Fruit fly (Drosophila melanogaster): Measurements from ENCODE around the gene Teh4.
A peak's percentile ranks its signal among the peaks of the same experiment; 100 is the strongest.

Gene Teh4

DNA sequence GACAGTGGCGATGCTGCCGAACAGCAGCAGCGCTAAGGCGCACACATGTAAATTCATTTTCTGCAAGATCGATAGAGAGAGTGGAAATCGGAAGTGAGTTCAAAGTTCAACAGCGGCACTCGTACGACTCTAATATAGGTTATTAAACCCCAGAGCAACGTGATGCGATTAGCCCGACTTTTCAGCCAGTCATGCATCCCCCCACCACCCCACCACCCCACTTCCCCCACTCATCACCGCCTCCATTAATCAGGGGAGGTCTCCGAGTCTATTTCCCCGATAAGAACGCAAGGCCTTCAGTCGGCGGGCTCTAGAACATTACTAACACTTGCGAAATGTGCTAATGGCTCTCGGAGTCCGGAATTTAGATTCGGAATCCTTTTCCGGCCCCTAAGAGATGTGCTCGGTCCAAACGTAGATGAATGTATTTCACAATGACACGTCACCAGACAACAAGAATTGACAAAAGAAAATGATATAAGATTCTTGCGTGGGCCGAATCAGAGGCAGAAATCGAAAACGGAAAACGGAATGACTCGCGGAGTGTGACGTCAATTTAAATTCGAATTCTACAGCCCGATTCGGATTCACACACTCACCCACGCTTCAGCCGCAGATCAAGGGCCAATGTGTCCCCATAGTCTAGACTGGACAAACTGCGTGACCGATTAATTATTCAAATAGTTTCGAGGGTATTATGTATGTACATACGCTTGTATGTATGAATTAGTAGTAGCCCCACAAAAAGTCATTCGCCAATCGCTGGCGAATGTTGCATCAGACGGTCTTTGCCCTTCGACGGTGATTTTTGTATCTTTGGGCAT lies 47.8 kb upstream of the Teh4 start (continued):
- TF ChIP-seq TFAM (GFP tag; optimal IDR thresholded peaks at IDR 0.05), result no peak
- TF ChIP-seq Med (GFP tag), result peak; percentile 70
- TF ChIP-seq aop (GFP tag; IDR thresholded peaks at IDR 0.05), result 0 out of 2 replicates have a peak, but pooled peaks have one; percentile 41
- TF ChIP-seq CG16863 (GFP tag; optimal IDR thresholded peaks at IDR 0.05), result no peak
- peak; percentile 7 for TF ChIP-seq kni (GFP tag; optimal IDR thresholded peaks at IDR 0.05)
- no peak for TF ChIP-seq Adf1 (GFP tag; IDR thresholded peaks at IDR 0.05)
- TF ChIP-seq sens-2 (GFP tag; IDR thresholded peaks at IDR 0.05), result no peak
- TF ChIP-seq sr (GFP tag; IDR thresholded peaks at IDR 0.05), result peak; percentile 82; the same call in 2 of the 3 replicates
- TF ChIP-seq maf-S (GFP tag; optimal IDR thresholded peaks at IDR 0.05), result no peak
- no peak for TF ChIP-seq CrebB (tag; optimal IDR thresholded peaks at IDR 0.05)
- TF ChIP-seq sc (optimal IDR thresholded peaks at IDR 0.05), result no peak
- no peak for TF ChIP-seq sc (GFP tag; optimal IDR thresholded peaks at IDR 0.05)
- no peak for TF ChIP-seq CG7372 (GFP tag; IDR thresholded peaks at IDR 0.05)

DNA sequence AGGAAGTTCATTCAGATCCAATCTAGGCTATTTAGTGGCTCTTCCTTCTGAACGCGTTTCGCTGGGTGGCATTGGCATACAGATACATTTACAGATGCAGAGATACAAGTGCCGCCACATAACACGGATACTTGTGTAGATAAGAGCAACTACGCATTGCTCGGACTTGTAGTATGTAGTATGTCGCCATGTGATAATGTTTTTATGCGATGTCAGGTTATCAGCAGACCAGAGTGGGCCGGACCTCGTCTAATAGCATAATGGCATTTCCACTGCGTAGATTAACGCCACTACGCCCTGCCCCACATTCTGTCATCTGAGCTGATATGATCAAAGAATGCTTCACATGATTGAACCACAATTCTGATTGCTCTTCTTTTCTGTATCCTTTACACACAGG lies 43.7 kb upstream of the Teh4 start:
- peak; percentile 78 for TF ChIP-seq CG13624 (GFP tag; optimal IDR thresholded peaks at IDR 0.05)
- TF ChIP-seq mirr (GFP tag; optimal IDR thresholded peaks at IDR 0.05), result peak; percentile 22
- TF ChIP-seq bab2 (GFP tag; optimal IDR thresholded peaks at IDR 0.05), result no peak
- peak in 1 of 2 experiments; percentile 60 for TF ChIP-seq Pdp1 (GFP tag; optimal IDR thresholded peaks at IDR 0.05)
- TF ChIP-seq D19B (GFP tag; optimal IDR thresholded peaks at IDR 0.05), result no peak
- TF ChIP-seq Med (GFP tag), result peak; percentile 75
- TF ChIP-seq exex (tag; optimal IDR thresholded peaks at IDR 0.05), result peak; percentile 17
- no peak for TF ChIP-seq tx (GFP tag; optimal IDR thresholded peaks at IDR 0.05)
- TF ChIP-seq CG7963 (GFP tag; IDR thresholded peaks at IDR 0.05; ENCODE audit: partially characterized antibody), result no peak
- no peak for TF ChIP-seq CG10959 (GFP tag; IDR thresholded peaks at IDR 0.05)
- no peak for TF ChIP-seq esg (GFP tag; conservative IDR thresholded peaks at IDR 0.05)
- no peak for TF ChIP-seq Aef1 (GFP tag; IDR thresholded peaks at IDR 0.05)
- TF ChIP-seq CG3726 (GFP tag; IDR thresholded peaks at IDR 0.05), result no peak
- no peak for TF ChIP-seq Jarid2 (GFP tag; optimal IDR thresholded peaks at IDR 0.05)
- no peak for TF ChIP-seq tna (GFP tag; IDR thresholded peaks at IDR 0.05; ENCODE audit: partially characterized antibody)
- TF ChIP-seq CG34376 (GFP tag; optimal IDR thresholded peaks at IDR 0.05), result peak; percentile 2
- no peak for TF ChIP-seq CG42726 (GFP tag; IDR thresholded peaks at IDR 0.05; ENCODE audit: partially characterized antibody)
- no peak for TF ChIP-seq fd3F (GFP tag; optimal IDR thresholded peaks at IDR 0.05)
- TF ChIP-seq Fer1 (GFP tag; optimal IDR thresholded peaks at IDR 0.05), result no peak
- TF ChIP-seq D (optimal IDR thresholded peaks at IDR 0.05), result no peak
- no peak for TF ChIP-seq D (GFP tag; optimal IDR thresholded peaks at IDR 0.05)
- TF ChIP-seq ssp (GFP tag; IDR thresholded peaks at IDR 0.05), result no peak
- TF ChIP-seq CG4854 (GFP tag; optimal IDR thresholded peaks at IDR 0.05), result no peak
- 0 out of 2 replicates have a peak, but pooled peaks have one; percentile 11 for TF ChIP-seq GATAe (GFP tag; conservative IDR thresholded peaks at IDR 0.05)
- TF ChIP-seq grn (GFP tag; optimal IDR thresholded peaks at IDR 0.05), result peak; percentile 70
- TF ChIP-seq CG17802 (tag; optimal IDR thresholded peaks at IDR 0.05), result no peak

Measured in whole organism, embryonic.